Worm (Caenorhabditis elegans): ENCODE data around the gene mec-9.

DNA sequence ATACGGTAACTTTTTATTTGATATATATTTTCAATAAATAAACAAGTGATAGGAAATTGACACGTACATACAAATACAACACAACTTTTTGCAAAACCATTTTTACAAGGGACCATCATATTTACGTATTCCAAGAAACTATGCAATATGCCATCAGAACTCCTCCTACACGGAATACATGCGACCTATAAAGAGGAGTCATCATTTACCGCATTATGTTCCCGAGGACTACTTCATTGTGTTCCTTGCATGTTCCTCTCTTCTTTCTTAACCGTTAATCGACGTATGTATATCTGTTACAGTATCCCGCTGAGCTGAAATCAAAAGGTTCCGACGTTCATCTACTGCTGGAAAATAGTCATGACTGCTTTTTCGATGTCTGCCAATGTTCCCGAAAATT is 3.5 kb upstream of the mec-9 start, which contains the start of gene C50H2.5:
- TF ChIP-seq flt-1 (GFP tag; IDR thresholded peaks at IDR 0.05) (no peak), hmbx-1 (tag; optimal IDR thresholded peaks at IDR 0.05) (no peak), scrt-1 (GFP tag; IDR thresholded peaks at IDR 0.05) (no peak), B0310.2 (tag; optimal IDR thresholded peaks at IDR 0.05) (no peak), hmg-4 (GFP tag; optimal IDR thresholded peaks at IDR 0.05) (no peak), aly-1 (tag; optimal IDR thresholded peaks at IDR 0.05) (no peak), tbx-37 (GFP tag; conservative IDR thresholded peaks at IDR 0.05) (no peak)

All from whole organism, early embryonic.